Worm (Caenorhabditis elegans): ENCODE results near the gene sax-1.

ce11 chrX:3673584-3674108 is 23.7 kb upstream of the sax-1 start, which contains the start of gene ceh-63:
- TF ChIP-seq unc-39 (tag; optimal IDR thresholded peaks at IDR 0.05), result no peak
- TF ChIP-seq flh-1 (GFP tag; optimal IDR thresholded peaks at IDR 0.05), result no peak
- no peak for TF ChIP-seq hlh-1 (tag; optimal IDR thresholded peaks at IDR 0.05)
- TF ChIP-seq unc-62 (GFP tag; optimal IDR thresholded peaks at IDR 0.05), result no peak
- no peak for TF ChIP-seq lsy-2 (tag; optimal IDR thresholded peaks at IDR 0.05)
- no peak for TF ChIP-seq nhr-12 (tag; optimal IDR thresholded peaks at IDR 0.05)
- no peak for TF ChIP-seq blmp-1 (tag; optimal IDR thresholded peaks at IDR 0.05)
- no peak for TF ChIP-seq nhr-76 (tag; optimal IDR thresholded peaks at IDR 0.05)

All from whole organism, mixed stage, embryonic.